Fruit fly (Drosophila melanogaster) whole organism, adult: Measurements from ENCODE around the gene CG7300.
A peak's percentile ranks its signal among the peaks of the same experiment; 100 is the strongest.

Experiments used
- CG11617 ChIP-seq: fragments of 200-800 bp; sonication (Bioruptor generic); optimal IDR thresholded peaks from 2 replicates; lab custom pipeline; 2017; ENCODE audit warnings: mild to moderate bottlenecking, missing biosample characterization, missing genetic modification reagents, missing genetic modification characterization
- CG12768 ChIP-seq: fragments of 200-800 bp; sonication (Bioruptor generic); optimal IDR thresholded peaks from 2 replicates; lab custom pipeline; 2017; ENCODE audit warnings: missing biosample characterization, missing genetic modification characterization, mild to moderate bottlenecking, moderate library complexity, missing genetic modification reagents
- CG14711 ChIP-seq: fragments of 200-800 bp; sonication (Bioruptor generic); optimal IDR thresholded peaks from 2 replicates; lab custom pipeline; 2018; ENCODE audit warnings: missing biosample characterization, mild to moderate bottlenecking, missing genetic modification characterization, moderate library complexity
- CG1620 ChIP-seq: fragments of 200-800 bp; sonication (Bioruptor generic); optimal IDR thresholded peaks from 2 replicates; lab custom pipeline; 2016; ENCODE audit warnings: missing biosample characterization, missing genetic modification characterization
- CG33017 ChIP-seq: fragments of 200-800 bp; sonication (Bioruptor generic); optimal IDR thresholded peaks from 2 replicates; lab custom pipeline; 2018; ENCODE audit warnings: missing biosample characterization, mild to moderate bottlenecking, missing genetic modification characterization, moderate library complexity
- CG5204 ChIP-seq: fragments of 200-800 bp; sonication (Bioruptor generic); optimal IDR thresholded peaks from 2 replicates; lab custom pipeline; 2016; ENCODE audit warnings: missing biosample characterization, missing genetic modification characterization
- CG7045 ChIP-seq: fragments of 200-800 bp; sonication (Bioruptor generic); optimal IDR thresholded peaks from 2 replicates; lab custom pipeline; 2017; ENCODE audit warnings: missing biosample characterization, mild to moderate bottlenecking, missing genetic modification characterization
- CG7101 ChIP-seq: fragments of 200-800 bp; sonication (Bioruptor generic); optimal IDR thresholded peaks from 2 replicates; lab custom pipeline; 2018; ENCODE audit warnings: missing biosample characterization, mild to moderate bottlenecking, missing genetic modification characterization, moderate library complexity
- Clk ChIP-seq: fragments of 200-800 bp; sonication (Bioruptor generic); optimal IDR thresholded peaks from 2 replicates; lab custom pipeline; 2017; ENCODE audit warnings: missing biosample characterization, missing genetic modification characterization
- Crg-1 ChIP-seq: fragments of 200-800 bp; sonication (Bioruptor generic); optimal IDR thresholded peaks from 2 replicates; lab custom pipeline; 2016; ENCODE audit warnings: missing biosample characterization, missing genetic modification characterization
- Hr96 ChIP-seq: fragments of 200-800 bp; sonication (Bioruptor generic); optimal IDR thresholded peaks from 2 replicates; lab custom pipeline; 2016; ENCODE audit warnings: missing biosample characterization, missing genetic modification characterization
- Mnt ChIP-seq: fragments of 200-800 bp; sonication (Bioruptor generic); optimal IDR thresholded peaks from 2 replicates; lab custom pipeline; 2016; ENCODE audit warnings: missing biosample characterization, mild to moderate bottlenecking, missing genetic modification characterization
- bab1 ChIP-seq: fragments of 200-800 bp; sonication (Bioruptor generic); optimal IDR thresholded peaks from 3 replicates; lab custom pipeline; 2019; ENCODE audit warnings: missing biosample characterization, mild to moderate bottlenecking, missing genetic modification characterization, moderate library complexity
- cic ChIP-seq: fragments of 200-800 bp; sonication (Bioruptor generic); optimal IDR thresholded peaks from 2 replicates; lab custom pipeline; 2017; ENCODE audit warnings: missing biosample characterization, mild to moderate bottlenecking, missing genetic modification characterization, moderate library complexity
- cnc ChIP-seq, 2 experiments: fragments of >200 bp; optimal IDR thresholded peaks; 2 replicates each; lab custom pipeline; 2017
- kay ChIP-seq: fragments of 200-800 bp; sonication (Bioruptor generic); peaks from one replicate; lab custom pipeline; 2016; ENCODE audit warnings: missing biosample characterization, missing genetic modification characterization, borderline replicate concordance
- ovo ChIP-seq: fragments of 200-800 bp; sonication (Bioruptor generic); optimal IDR thresholded peaks from 2 replicates; lab custom pipeline; 2016; ENCODE audit warnings: missing biosample characterization, missing genetic modification characterization
- pad ChIP-seq: fragments of 200-800 bp; sonication (Bioruptor generic); optimal IDR thresholded peaks from 3 replicates; lab custom pipeline; 2017; ENCODE audit warnings: missing biosample characterization, missing genetic modification characterization, mild to moderate bottlenecking, moderate library complexity, missing genetic modification reagents
- tj ChIP-seq: fragments of 200-800 bp; sonication (Bioruptor generic); optimal IDR thresholded peaks from 3 replicates; lab custom pipeline; 2017; ENCODE audit warnings: missing biosample characterization, mild to moderate bottlenecking, missing genetic modification characterization, moderate library complexity
- toe ChIP-seq: fragments of 200-800 bp; sonication (Bioruptor generic); optimal IDR thresholded peaks from 2 replicates; lab custom pipeline; 2016; ENCODE audit warnings: missing biosample characterization, missing genetic modification characterization

The CG7300 gene

DNA sequence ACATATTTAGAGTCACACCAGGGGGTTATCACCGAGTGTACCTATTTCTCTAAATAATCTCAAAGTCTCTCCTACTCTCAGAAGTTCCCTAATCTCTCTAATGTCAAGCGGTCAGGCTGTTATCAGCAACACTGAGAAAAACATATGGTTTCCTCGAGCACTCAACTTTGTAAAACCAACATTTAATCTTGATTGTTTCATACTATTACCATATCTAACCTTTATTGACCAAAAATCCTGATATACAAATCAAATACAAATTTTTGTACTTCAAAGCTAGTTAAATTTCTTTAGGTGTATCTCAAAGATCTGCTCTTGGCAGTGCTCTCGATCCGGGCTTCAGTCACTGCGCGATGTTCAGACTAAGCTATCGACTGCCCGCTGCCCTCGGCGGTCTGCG is 5.4 kb upstream of the CG7300 start, which contains the start of gene CG6415:
Gene CG6415 (plus strand): TSS at position 341 of the 400 bp plus-strand sequence.
- TF ChIP-seq CG33017 (tag; lab: Kevin White, UChicago) (peak; percentile 92), Mnt (GFP tag; lab: Kevin White, UChicago) (peak; percentile 58), CG7101 (tag; lab: Kevin White, UChicago) (peak; percentile 89), pad (GFP tag; lab: Kevin White, UChicago) (peak; percentile 59), tj (peak; percentile 45), cic (GFP tag; lab: Kevin White, UChicago) (peak; percentile 36), toe (GFP tag; lab: Kevin White, UChicago) (peak; percentile 72), Hr96 (GFP tag; lab: Kevin White, UChicago) (peak; percentile 75), CG1620 (GFP tag; lab: Kevin White, UChicago) (peak; percentile 7), cnc (optimal IDR thresholded peaks at IDR 0.05; lab: Kevin White, UChicago) (no peak), CG14711 (tag; lab: Kevin White, UChicago) (peak; percentile 75), ovo (GFP tag; lab: Kevin White, UChicago) (no peak), CG5204 (GFP tag; lab: Kevin White, UChicago) (peak; percentile 83), bab1 (GFP tag; lab: Kevin White, UChicago) (no peak), CG7045 (GFP tag; lab: Kevin White, UChicago) (peak; percentile 78), Crg-1 (GFP tag; lab: Kevin White, UChicago) (peak; percentile 10), kay (GFP tag; lab: Kevin White, UChicago) (no peak), Clk (GFP tag; lab: Kevin White, UChicago) (peak; percentile 57), CG12768 (GFP tag; lab: Kevin White, UChicago) (peak; percentile 86), CG11617 (peak; percentile 70)

DNA sequence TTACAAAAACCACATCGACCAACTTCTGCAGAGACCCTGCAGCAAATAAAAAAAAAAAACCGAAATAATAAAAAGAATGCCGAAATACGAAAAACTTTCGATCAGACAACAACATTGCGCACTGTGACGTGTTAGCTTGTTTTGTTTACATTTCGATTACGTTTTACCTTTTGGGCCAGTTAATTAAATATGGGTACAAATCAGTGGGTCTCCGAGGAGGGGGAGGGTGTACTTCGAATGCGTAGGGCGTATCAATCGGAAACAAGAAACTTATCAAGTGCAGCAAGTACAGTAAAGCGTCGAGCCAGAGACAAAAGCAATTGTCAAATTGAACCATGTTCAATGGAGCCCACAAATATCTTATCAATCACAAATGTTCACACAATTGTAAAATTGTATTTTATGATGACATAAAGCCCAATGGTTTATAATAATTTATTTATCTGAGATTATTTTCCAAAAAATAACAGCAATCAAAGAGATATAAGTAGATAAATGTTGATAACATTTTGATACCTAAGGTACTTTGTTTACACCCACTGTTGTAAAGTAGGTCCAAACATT is 3.7 kb upstream of the CG7300 start, which contains the start of gene Lip1:
Gene Lip1 (minus strand): TSS at position 46 of the 564 bp plus-strand sequence.
- TF ChIP-seq cic (GFP tag; lab: Kevin White, UChicago), result no peak

- TF ChIP-seq kay (GFP tag; lab: Kevin White, UChicago), result peak; percentile 75
- peak; percentile 17 for TF ChIP-seq CG7101 (tag; lab: Kevin White, UChicago)
- peak; percentile 78 for TF ChIP-seq CG33017 (tag; lab: Kevin White, UChicago)
- TF ChIP-seq CG14711 (tag; lab: Kevin White, UChicago), result peak; percentile 38
- TF ChIP-seq Crg-1 (GFP tag; lab: Kevin White, UChicago), result no peak
Measured at dm6 chr2L:10694053-10694618, 3.7 kb downstream of the CG7300 start, which contains the start of gene CG17108. Gene CG17108, minus strand, starts transcription at chr2L:10694103.

- TF ChIP-seq Hr96 (GFP tag; lab: Kevin White, UChicago), result no peak
- TF ChIP-seq CG11617, result no peak
- no peak for TF ChIP-seq CG5204 (GFP tag; lab: Kevin White, UChicago)
Measured at dm6 chr2L:10693018-10693417, 4.8 kb downstream of the CG7300 start.

DNA sequence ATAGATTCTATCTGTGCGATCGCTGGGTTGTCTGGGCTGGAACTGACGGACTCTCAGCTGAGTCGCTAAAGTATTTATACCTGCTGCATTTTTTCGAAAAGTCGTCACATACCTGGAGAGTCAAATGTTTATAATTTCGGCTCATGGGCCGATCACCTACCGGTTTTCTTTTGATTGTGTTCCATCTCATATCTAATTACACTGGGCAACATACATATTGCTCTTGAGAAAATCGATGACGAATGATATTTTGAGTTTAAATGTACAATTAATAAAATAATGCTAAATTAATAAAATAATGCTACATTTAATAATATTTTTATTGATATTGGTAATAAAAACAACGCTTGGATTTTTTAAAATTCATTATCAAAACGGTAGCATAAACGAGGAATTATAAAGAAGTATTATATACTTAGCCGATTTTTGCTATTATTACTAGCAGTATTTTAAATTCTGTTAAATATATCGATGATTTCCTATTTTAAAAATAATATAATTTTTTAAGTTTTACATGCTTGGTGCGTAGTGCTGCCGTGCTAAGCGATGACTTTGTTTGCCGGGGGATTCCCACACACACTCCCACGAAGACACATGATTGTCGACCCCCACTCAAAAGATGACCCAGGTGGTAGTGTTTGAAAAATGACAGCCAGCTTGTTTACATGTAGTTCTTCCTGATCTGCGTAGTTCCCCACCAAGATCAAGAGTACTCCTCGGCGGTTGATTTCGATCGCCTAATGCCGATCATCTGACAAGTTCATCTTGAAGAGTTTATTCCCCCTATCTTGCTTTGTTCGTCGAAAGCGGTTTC is 8.4 kb downstream of the CG7300 start, which contains the start of gene CG7294:
Gene CG7294 (minus strand): TSS at position 51 of the 814 bp plus-strand sequence.
- TF ChIP-seq CG11617 (no peak), ovo (GFP tag; lab: Kevin White, UChicago) (no peak), Hr96 (GFP tag; lab: Kevin White, UChicago) (no peak), CG1620 (GFP tag; lab: Kevin White, UChicago) (no peak), Crg-1 (GFP tag; lab: Kevin White, UChicago) (no peak), tj (no peak), CG14711 (tag; lab: Kevin White, UChicago) (no peak), cic (GFP tag; lab: Kevin White, UChicago) (no peak), bab1 (GFP tag; lab: Kevin White, UChicago) (no peak), CG7101 (tag; lab: Kevin White, UChicago) (no peak), pad (GFP tag; lab: Kevin White, UChicago) (no peak), kay (GFP tag; lab: Kevin White, UChicago) (no peak), CG33017 (tag; lab: Kevin White, UChicago) (no peak), Clk (GFP tag; lab: Kevin White, UChicago) (no peak), CG12768 (GFP tag; lab: Kevin White, UChicago) (no peak), CG5204 (GFP tag; lab: Kevin White, UChicago) (no peak)

- TF ChIP-seq CG5204 (GFP tag; lab: Kevin White, UChicago) (no peak), toe (GFP tag; lab: Kevin White, UChicago) (no peak), CG14711 (tag; lab: Kevin White, UChicago) (no peak), Clk (GFP tag; lab: Kevin White, UChicago) (no peak), tj (no peak), CG7045 (GFP tag; lab: Kevin White, UChicago) (no peak), cic (GFP tag; lab: Kevin White, UChicago) (no peak), Crg-1 (GFP tag; lab: Kevin White, UChicago) (no peak), Mnt (GFP tag; lab: Kevin White, UChicago) (no peak), ovo (GFP tag; lab: Kevin White, UChicago) (no peak), CG7101 (tag; lab: Kevin White, UChicago) (no peak), CG1620 (GFP tag; lab: Kevin White, UChicago) (no peak), CG33017 (tag; lab: Kevin White, UChicago) (no peak), kay (GFP tag; lab: Kevin White, UChicago) (no peak), bab1 (GFP tag; lab: Kevin White, UChicago) (no peak), CG12768 (GFP tag; lab: Kevin White, UChicago) (no peak), pad (GFP tag; lab: Kevin White, UChicago) (no peak), Hr96 (GFP tag; lab: Kevin White, UChicago) (no peak), cnc (optimal IDR thresholded peaks at IDR 0.05; lab: Kevin White, UChicago) (no peak)
Measured at dm6 chr2L:10688764-10689163, 9.1 kb downstream of the CG7300 start.
